Worm (Caenorhabditis elegans): ENCODE measurements around the gene F36H9.1.

Gene F36H9.1

ce11 chrV:1789495-1789894 is 4.8 kb upstream of the F36H9.1 start:
- no peak for TF ChIP-seq lin-39 (tag; optimal IDR thresholded peaks at IDR 0.05)
- TF ChIP-seq hlh-4 (tag; optimal IDR thresholded peaks at IDR 0.05) = no peak
- TF ChIP-seq nhr-12 (tag; optimal IDR thresholded peaks at IDR 0.05) = no peak
- no peak for TF ChIP-seq sox-4 (tag; optimal IDR thresholded peaks at IDR 0.05)
- TF ChIP-seq sup-37 (GFP tag; optimal IDR thresholded peaks at IDR 0.05) = no peak
- TF ChIP-seq mdl-1 (tag; optimal IDR thresholded peaks at IDR 0.05) = peak in 1 of 2 experiments; percentile 10
- TF ChIP-seq fos-1 (tag; optimal IDR thresholded peaks at IDR 0.05) = no peak
- no peak for TF ChIP-seq Y116A8C.19 (tag; optimal IDR thresholded peaks at IDR 0.05; ENCODE audit: borderline replicate concordance)
- TF ChIP-seq pax-3 (tag; optimal IDR thresholded peaks at IDR 0.05) = no peak
- TF ChIP-seq jun-1 (tag; optimal IDR thresholded peaks at IDR 0.05) = peak; percentile 14
- TF ChIP-seq blmp-1 (tag; optimal IDR thresholded peaks at IDR 0.05) = peak; percentile 75
- no peak for TF ChIP-seq efl-1 (optimal IDR thresholded peaks at IDR 0.05)
- TF ChIP-seq efl-1 (GFP tag; optimal IDR thresholded peaks at IDR 0.05 in 1 of 2) = no peak
- no peak for TF ChIP-seq sptf-1 (tag; optimal IDR thresholded peaks at IDR 0.05)
- no peak for TF ChIP-seq C16A3.4 (tag; optimal IDR thresholded peaks at IDR 0.05)
- peak; percentile 36 for TF ChIP-seq nhr-85 (tag)
- TF ChIP-seq nhr-28 (tag; optimal IDR thresholded peaks at IDR 0.05) = no peak
- TF ChIP-seq lir-3 (tag; optimal IDR thresholded peaks at IDR 0.05; ENCODE audit: poor library complexity) = no peak

DNA sequence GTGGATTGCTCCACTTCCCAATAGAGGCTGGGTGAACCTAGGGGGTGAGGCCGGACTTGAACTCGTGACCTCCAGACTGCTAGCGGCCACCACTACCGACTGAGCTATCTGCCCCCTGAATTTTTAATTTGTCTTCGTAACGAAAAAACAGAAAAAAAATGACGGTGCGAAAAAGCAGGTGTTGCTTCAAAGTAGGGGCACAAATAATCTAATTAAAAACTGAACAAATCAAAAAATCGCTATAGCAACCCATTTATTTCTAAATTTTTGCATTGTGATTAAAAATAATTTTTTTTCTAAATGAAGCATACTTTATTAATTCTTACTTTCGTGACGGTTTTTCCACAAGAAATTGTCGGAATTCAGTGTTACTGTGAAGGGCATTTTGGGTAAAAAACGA is 3.6 kb downstream of the F36H9.1 start, which contains the start of gene F36H9.10:
F36H9.10 (plus strand) TSS at position 301 of the 400 bp plus-strand sequence.
- TF ChIP-seq unc-30 (tag; optimal IDR thresholded peaks at IDR 0.05) (no peak), dpl-1 (GFP tag; optimal IDR thresholded peaks at IDR 0.05) (no peak), tlp-1 (tag; optimal IDR thresholded peaks at IDR 0.05) (no peak), jun-1 (tag; optimal IDR thresholded peaks at IDR 0.05) (no peak), zip-4 (GFP tag; optimal IDR thresholded peaks at IDR 0.05) (no peak), lir-3 (tag; optimal IDR thresholded peaks at IDR 0.05; ENCODE audit: poor library complexity) (no peak), sox-4 (tag; optimal IDR thresholded peaks at IDR 0.05) (no peak), C34B4.2 (tag; optimal IDR thresholded peaks at IDR 0.05) (no peak)

DNA sequence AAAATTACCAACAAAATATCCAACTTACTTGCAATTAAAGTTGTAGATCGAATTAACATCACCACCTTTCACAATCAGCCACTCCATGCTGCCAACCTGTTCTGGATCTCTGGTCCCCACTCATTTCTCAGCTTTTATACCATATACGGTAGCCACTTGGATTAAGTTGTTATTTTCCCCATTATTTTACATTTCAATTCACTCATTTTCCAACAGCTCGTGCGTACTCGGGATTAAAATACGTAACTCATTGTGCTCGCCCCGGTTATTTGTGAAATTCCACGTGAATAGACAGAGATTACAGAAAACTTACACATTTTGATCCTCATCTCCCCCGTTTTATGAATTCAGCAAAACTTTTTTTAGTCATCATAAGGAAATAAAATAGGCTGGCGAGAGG is 8.7 kb downstream of the F36H9.1 start, which contains the start of gene srt-41:
srt-41 (minus strand) TSS at position 101 of the 400 bp plus-strand sequence.
- TF ChIP-seq pax-3 (tag; optimal IDR thresholded peaks at IDR 0.05) (peak; percentile 14), swsn-7 (tag; optimal IDR thresholded peaks at IDR 0.05) (no peak)

DNA sequence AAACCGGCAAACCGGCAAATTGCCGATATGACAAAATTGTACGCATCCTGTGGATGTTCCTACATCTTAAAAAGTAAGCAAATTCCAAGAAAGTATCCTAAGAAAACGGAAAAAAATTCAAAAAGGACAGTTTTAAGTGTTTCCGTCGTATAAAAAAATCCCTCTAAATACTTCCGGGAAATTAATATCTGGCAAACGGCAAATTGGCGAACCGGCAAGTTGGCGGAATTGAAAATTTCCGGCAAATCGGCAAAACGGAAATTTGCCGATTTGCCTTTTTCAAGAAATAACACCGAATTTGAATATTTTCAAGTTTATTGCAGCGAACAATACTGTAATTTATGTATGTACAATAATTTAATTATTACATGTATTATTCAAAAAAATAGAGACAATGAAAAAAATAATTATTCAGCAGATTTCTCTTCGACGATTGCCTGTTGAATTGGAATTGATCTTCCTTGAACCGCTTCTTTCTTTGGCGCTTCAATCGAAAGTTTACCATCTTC is 9.8 kb downstream of the F36H9.1 start:
- no peak for TF ChIP-seq fkh-10 (GFP tag; optimal IDR thresholded peaks at IDR 0.05)
- TF ChIP-seq mep-1 (tag; optimal IDR thresholded peaks at IDR 0.05) = peak; percentile 81
- TF ChIP-seq snpc-4 (tag; optimal IDR thresholded peaks at IDR 0.05) = no peak
- peak; percentile 59 for TF ChIP-seq skn-1 (tag; optimal IDR thresholded peaks at IDR 0.05)
- peak in 1 of 3 experiments; percentile 5 for TF ChIP-seq dpl-1 (GFP tag; optimal IDR thresholded peaks at IDR 0.05)
- no peak for TF ChIP-seq fkh-8 (tag; optimal IDR thresholded peaks at IDR 0.05)
- no peak for TF ChIP-seq ceh-90 (tag; optimal IDR thresholded peaks at IDR 0.05)
- no peak for TF ChIP-seq egl-27 (tag; optimal IDR thresholded peaks at IDR 0.05)
- no peak for TF ChIP-seq lin-15B (tag; optimal IDR thresholded peaks at IDR 0.05)
- no peak for TF ChIP-seq ztf-11 (tag; optimal IDR thresholded peaks at IDR 0.05)

DNA sequence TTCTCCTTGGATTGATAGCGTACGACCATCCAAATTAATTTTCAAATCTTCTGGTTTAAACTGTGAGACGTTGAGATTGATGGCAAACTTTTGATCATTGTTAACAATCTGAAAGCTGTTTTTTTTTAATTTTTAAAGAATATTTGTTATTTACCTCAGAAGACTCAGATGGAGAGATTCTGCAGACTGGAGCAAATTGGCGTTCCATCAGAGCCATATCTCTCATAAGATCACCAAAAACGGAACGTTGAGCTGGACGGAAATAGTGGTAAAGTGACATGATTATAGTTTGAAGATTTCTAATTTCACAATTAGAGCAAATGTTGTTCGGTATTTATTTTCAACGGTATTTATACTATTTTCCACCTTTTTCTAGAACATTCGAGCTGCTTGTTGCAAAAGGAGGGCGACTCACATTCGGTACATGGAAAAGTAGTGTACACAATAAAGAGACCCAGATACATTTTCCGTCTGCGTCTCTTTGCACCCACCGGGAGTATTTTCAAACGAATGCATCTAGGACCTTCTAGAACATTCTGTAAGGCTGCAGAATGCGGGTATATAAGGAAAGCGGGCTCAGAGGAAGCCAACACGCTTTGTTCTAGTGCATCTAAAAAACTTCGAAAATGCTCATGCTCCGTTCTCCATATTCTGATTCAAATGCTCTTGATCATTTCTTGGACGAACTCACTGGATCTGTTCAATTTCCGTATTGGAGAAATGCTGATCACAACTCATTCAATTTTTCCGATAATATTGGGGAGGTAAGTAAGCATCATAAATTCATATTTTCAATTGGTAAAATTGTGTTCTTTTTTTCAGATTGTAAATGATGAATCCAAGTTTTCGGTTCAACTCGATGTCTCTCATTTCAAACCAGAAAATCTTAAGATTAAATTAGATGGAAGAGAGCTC is 10.6 kb downstream of the F36H9.1 start, which contains the start of the genes hsp-16.2 and hsp-16.41:
hsp-16.2 (minus strand) TSS at position 313 of the 915 bp plus-strand sequence.
hsp-16.41 (plus strand) TSS at position 534 of the 915 bp plus-strand sequence.
- peak; percentile 80 for TF ChIP-seq swsn-7 (tag; optimal IDR thresholded peaks at IDR 0.05)
- TF ChIP-seq aly-2 (tag; optimal IDR thresholded peaks at IDR 0.05) = no peak
- no peak for TF ChIP-seq unc-62 (GFP tag; optimal IDR thresholded peaks at IDR 0.05)
- TF ChIP-seq sox-4 (tag; optimal IDR thresholded peaks at IDR 0.05) = peak; percentile 24
- peak; percentile 48 for TF ChIP-seq nhr-90 (tag; optimal IDR thresholded peaks at IDR 0.05; ENCODE audit: poor library complexity)
- no peak for TF ChIP-seq nhr-84 (tag; optimal IDR thresholded peaks at IDR 0.05)
- no peak for TF ChIP-seq hpl-2 (GFP tag; optimal IDR thresholded peaks at IDR 0.05)
- no peak for TF ChIP-seq zip-4 (GFP tag; optimal IDR thresholded peaks at IDR 0.05)
- TF ChIP-seq skn-1 (tag; optimal IDR thresholded peaks at IDR 0.05) = peak; percentile 31
- TF ChIP-seq hlh-4 (tag; optimal IDR thresholded peaks at IDR 0.05) = no peak
- TF ChIP-seq lir-3 (tag; optimal IDR thresholded peaks at IDR 0.05; ENCODE audit: poor library complexity) = no peak
- peak; percentile 45 for TF ChIP-seq nhr-85 (tag)
- TF ChIP-seq ceh-63 (GFP tag; optimal IDR thresholded peaks at IDR 0.05) = no peak
- peak; percentile 82 for TF ChIP-seq egl-13 (tag; optimal IDR thresholded peaks at IDR 0.05)
- no peak for TF ChIP-seq alr-1 (tag; optimal IDR thresholded peaks at IDR 0.05; ENCODE audit: borderline replicate concordance)
- peak; percentile 73 for TF ChIP-seq nhr-20 (tag; optimal IDR thresholded peaks at IDR 0.05)
- peak in 2 of 3 experiments; percentile 30 to 50 for TF ChIP-seq dpl-1 (GFP tag; optimal IDR thresholded peaks at IDR 0.05)
- TF ChIP-seq unc-130 (tag; optimal IDR thresholded peaks at IDR 0.05) = no peak

Data from whole organism, L1 larva.